Fruit fly (Drosophila melanogaster): ENCODE measurements around the gene Drsl1.

DNA sequence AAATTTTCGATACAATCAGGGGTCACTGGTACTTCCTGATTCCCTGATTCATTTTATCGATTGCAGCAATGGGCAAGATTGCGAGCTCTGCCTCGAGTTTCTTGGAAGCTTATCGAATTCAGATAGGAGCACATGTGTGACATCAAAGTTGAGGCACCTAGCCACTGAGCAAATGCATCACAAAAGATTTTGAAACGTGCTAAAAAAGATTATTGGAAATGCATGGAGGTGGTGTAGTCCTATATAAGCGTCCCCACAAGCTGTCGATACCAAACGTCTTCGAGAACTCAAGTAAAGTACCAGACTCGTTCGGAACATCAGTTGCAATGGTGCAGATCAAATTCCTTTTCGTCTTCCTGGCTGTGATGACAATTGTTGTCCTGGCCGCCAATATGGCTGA, 21.5 kb downstream of the Drsl1 start, which contains the start of gene Drsl2:
- TF ChIP-seq Mnt (GFP tag; optimal IDR thresholded peaks at IDR 0.05) (no peak), Clk (GFP tag; optimal IDR thresholded peaks at IDR 0.05) (no peak), kay (GFP tag; ENCODE audit: borderline replicate concordance) (no peak), CG11617 (GFP tag; optimal IDR thresholded peaks at IDR 0.05) (no peak), Crg-1 (GFP tag; optimal IDR thresholded peaks at IDR 0.05) (no peak), pad (GFP tag; optimal IDR thresholded peaks at IDR 0.05) (no peak)

All from whole organism, adult.